Fruit fly (Drosophila melanogaster) whole organism, prepupa: ENCODE data around the gene eIF2Bbeta.

Source experiments
- Blimp-1 ChIP-seq: fragments of 200-800 bp; sonication (Bioruptor generic); optimal IDR thresholded peaks from 3 replicates; lab custom pipeline; 2017; ENCODE audit warnings: missing biosample characterization, missing genetic modification characterization, mild to moderate bottlenecking, moderate library complexity, missing genetic modification reagents
- CG11294 ChIP-seq: fragments of 200-800 bp; sonication (Bioruptor generic); IDR thresholded peaks from 2 replicates; pipeline ENCODE4 v1.3.6; 2022; ENCODE audit warnings: missing biosample characterization, missing genetic modification characterization
- CG11762 ChIP-seq: fragments of 200-800 bp; sonication (Bioruptor generic); optimal IDR thresholded peaks from 3 replicates; lab custom pipeline; 2016; ENCODE audit warnings: missing biosample characterization, missing genetic modification characterization; ENCODE audit not compliant: insufficient read depth
- CG11902 ChIP-seq: fragments of 200-800 bp; sonication (Bioruptor generic); optimal IDR thresholded peaks from 3 replicates; lab custom pipeline; 2016; ENCODE audit warnings: missing biosample characterization, missing genetic modification characterization
- CG15336 ChIP-seq: fragments of 200-800 bp; sonication (Bioruptor generic); IDR thresholded peaks from 2 replicates; pipeline ENCODE4 v1.3.6; 2022; ENCODE audit warnings: missing biosample characterization, missing genetic modification characterization
- CG1621 ChIP-seq: fragments of 200-800 bp; sonication (Bioruptor generic); optimal IDR thresholded peaks from 3 replicates; lab custom pipeline; 2018; ENCODE audit warnings: missing biosample characterization, mild to moderate bottlenecking, missing genetic modification characterization
- CG31627 ChIP-seq: fragments of 200-800 bp; sonication (Bioruptor generic); optimal IDR thresholded peaks from 3 replicates; lab custom pipeline; 2016; ENCODE audit warnings: missing biosample characterization, missing genetic modification characterization
- CG32006 ChIP-seq: fragments of 200-800 bp; sonication (Bioruptor generic); optimal IDR thresholded peaks from 3 replicates; lab custom pipeline; 2017; ENCODE audit warnings: missing biosample characterization, mild to moderate bottlenecking, missing genetic modification characterization
- CG34406 ChIP-seq: fragments of 200-800 bp; sonication (Bioruptor generic); optimal IDR thresholded peaks from 3 replicates; lab custom pipeline; 2016; ENCODE audit warnings: missing biosample characterization, missing genetic modification characterization
- CG4318 ChIP-seq: fragments of 200-800 bp; sonication (Bioruptor generic); optimal IDR thresholded peaks from 3 replicates; lab custom pipeline; 2017; ENCODE audit warnings: missing biosample characterization, mild to moderate bottlenecking, missing genetic modification characterization
- CG6163 ChIP-seq: fragments of 200-800 bp; sonication (Bioruptor generic); IDR thresholded peaks from 3 replicates; pipeline ENCODE4 v1.3.6; 2022; ENCODE audit warnings: missing biosample characterization, missing genetic modification characterization
- CG6276 ChIP-seq: fragments of 200-800 bp; sonication (Bioruptor generic); optimal IDR thresholded peaks from 2 replicates; lab custom pipeline; 2017; ENCODE audit warnings: missing biosample characterization, mild to moderate bottlenecking, missing genetic modification characterization
- CG6792 ChIP-seq: fragments of 200-800 bp; sonication (Bioruptor generic); optimal IDR thresholded peaks from 3 replicates; lab custom pipeline; 2016; ENCODE audit warnings: missing biosample characterization, missing genetic modification characterization
- CG6808 ChIP-seq: fragments of 200-800 bp; sonication (Bioruptor generic); optimal IDR thresholded peaks from 3 replicates; lab custom pipeline; 2017; ENCODE audit warnings: missing biosample characterization, missing genetic modification characterization, mild to moderate bottlenecking, moderate library complexity, missing genetic modification reagents
- CG6854 ChIP-seq: fragments of 200-800 bp; sonication (Bioruptor generic); optimal IDR thresholded peaks from 2 replicates; lab custom pipeline; 2017; ENCODE audit warnings: missing biosample characterization, mild to moderate bottlenecking, missing genetic modification characterization
- CG7368 ChIP-seq: fragments of 200-800 bp; sonication (Bioruptor generic); optimal IDR thresholded peaks from 3 replicates; lab custom pipeline; 2016; ENCODE audit warnings: missing biosample characterization, missing genetic modification characterization
- CG8119 ChIP-seq: fragments of 200-800 bp; sonication (Bioruptor generic); IDR thresholded peaks from 3 replicates; pipeline ENCODE4 v1.3.6; 2022; ENCODE audit warnings: missing biosample characterization, missing genetic modification characterization
- CG9139 ChIP-seq: fragments of 200-800 bp; sonication (Bioruptor generic); optimal IDR thresholded peaks from 3 replicates; lab custom pipeline; 2017; ENCODE audit warnings: missing biosample characterization, mild to moderate bottlenecking, missing genetic modification characterization
- Eip78C ChIP-seq: fragments of 200-800 bp; sonication (Bioruptor generic); peaks from one replicate; lab custom pipeline; 2016; ENCODE audit warnings: missing biosample characterization, missing genetic modification characterization
- Gug ChIP-seq: fragments of 200-800 bp; sonication (Bioruptor generic); IDR thresholded peaks from 2 replicates; pipeline ENCODE4 v1.3.6; 2022; ENCODE audit warnings: missing biosample characterization, missing genetic modification characterization
- Hr38 ChIP-seq: sonication (Bioruptor generic); optimal IDR thresholded peaks from 2 replicates; lab custom pipeline; 2016; ENCODE audit warnings: missing biosample characterization, missing genetic modification characterization
- Hr39 ChIP-seq: fragments of 200-800 bp; sonication (Bioruptor generic); optimal IDR thresholded peaks from 2 replicates; lab custom pipeline; 2016; ENCODE audit warnings: missing biosample characterization, missing genetic modification characterization
- Hr4 ChIP-seq: fragments of 200-800 bp; sonication (Bioruptor generic); optimal IDR thresholded peaks from 3 replicates; lab custom pipeline; 2016; ENCODE audit warnings: missing biosample characterization, missing genetic modification characterization
- Lpt ChIP-seq: fragments of 200-800 bp; sonication (Bioruptor generic); optimal IDR thresholded peaks from 3 replicates; lab custom pipeline; 2016; ENCODE audit warnings: missing biosample characterization, missing genetic modification characterization
- Met ChIP-seq: fragments of 200-800 bp; sonication (Bioruptor generic); optimal IDR thresholded peaks from 3 replicates; lab custom pipeline; 2016; ENCODE audit warnings: missing biosample characterization, missing genetic modification characterization
- OdsH ChIP-seq: fragments of 200-800 bp; sonication (Bioruptor generic); optimal IDR thresholded peaks from 3 replicates; lab custom pipeline; 2016; ENCODE audit warnings: missing biosample characterization, missing genetic modification characterization
- Smox ChIP-seq: fragments of 200-800 bp; sonication (Bioruptor generic); optimal IDR thresholded peaks from 3 replicates; lab custom pipeline; 2016; ENCODE audit warnings: missing biosample characterization, missing genetic modification characterization
- Sox102F ChIP-seq: fragments of 200-800 bp; sonication (Bioruptor generic); optimal IDR thresholded peaks from 2 replicates; lab custom pipeline; 2016; ENCODE audit warnings: missing biosample characterization, mild to moderate bottlenecking, missing genetic modification characterization
- Sox14 ChIP-seq: fragments of 200-800 bp; sonication (Bioruptor generic); optimal IDR thresholded peaks from 3 replicates; lab custom pipeline; 2016; ENCODE audit warnings: missing biosample characterization, missing genetic modification characterization
- achi ChIP-seq: fragments of 200-800 bp; sonication (Bioruptor generic); optimal IDR thresholded peaks from 3 replicates; lab custom pipeline; 2016; ENCODE audit warnings: missing biosample characterization, missing genetic modification characterization
- acj6 ChIP-seq: fragments of 200-800 bp; sonication (Bioruptor generic); optimal IDR thresholded peaks from 3 replicates; lab custom pipeline; 2016; ENCODE audit warnings: missing biosample characterization, missing genetic modification characterization
- cyc ChIP-seq: fragments of 200-800 bp; sonication (Bioruptor generic); optimal IDR thresholded peaks from 3 replicates; lab custom pipeline; 2016; ENCODE audit warnings: missing biosample characterization, missing genetic modification characterization
- eg ChIP-seq: fragments of 200-800 bp; sonication (Bioruptor generic); IDR thresholded peaks from 3 replicates; pipeline ENCODE4 v1.3.6; 2022; ENCODE audit warnings: missing biosample characterization, missing genetic modification characterization
- esn ChIP-seq: fragments of 200-800 bp; sonication (Bioruptor generic); optimal IDR thresholded peaks from 2 replicates; lab custom pipeline; 2016; ENCODE audit warnings: missing biosample characterization, mild to moderate bottlenecking, missing genetic modification characterization, moderate library complexity
- fd59A ChIP-seq: fragments of 200-800 bp; sonication (Bioruptor generic); optimal IDR thresholded peaks from 2 replicates; lab custom pipeline; 2017; ENCODE audit warnings: missing biosample characterization, mild to moderate bottlenecking, missing genetic modification characterization, missing genetic modification reagents
- fd85E ChIP-seq: fragments of 200-800 bp; sonication (Bioruptor generic); optimal IDR thresholded peaks from 3 replicates; lab custom pipeline; 2016; ENCODE audit warnings: missing biosample characterization, missing genetic modification characterization
- fkh ChIP-seq: fragments of 200-800 bp; sonication (Bioruptor generic); optimal IDR thresholded peaks from 3 replicates; lab custom pipeline; 2017; ENCODE audit warnings: missing biosample characterization, mild to moderate bottlenecking, missing genetic modification characterization, moderate library complexity
- net ChIP-seq: fragments of 200-800 bp; sonication (Bioruptor generic); optimal IDR thresholded peaks from 3 replicates; lab custom pipeline; 2016; ENCODE audit warnings: missing biosample characterization, missing genetic modification characterization
- pdm3 ChIP-seq: fragments of 200-800 bp; sonication (Bioruptor generic); optimal IDR thresholded peaks from 3 replicates; lab custom pipeline; 2016; ENCODE audit warnings: missing biosample characterization, missing genetic modification characterization
- salr ChIP-seq, 2 experiments: fragments of 200-800 bp; sonication (Bioruptor generic); optimal IDR thresholded peaks; 3 replicates each; lab custom pipeline; 2016 to 2018; ENCODE audit warnings: missing biosample characterization in 2 of 2, missing genetic modification characterization in 2 of 2, mild to moderate bottlenecking in 1 of 2
- spab ChIP-seq: fragments of 200-800 bp; sonication (Bioruptor generic); optimal IDR thresholded peaks from 2 replicates; lab custom pipeline; 2017; ENCODE audit warnings: missing biosample characterization, mild to moderate bottlenecking, missing genetic modification characterization, missing genetic modification reagents
- ss ChIP-seq, 2 experiments: fragments of 200-800 bp; sonication (Bioruptor generic); optimal IDR thresholded peaks; 2 replicates in 1 of 2; 3 replicates in 1 of 2; lab custom pipeline; 2017 to 2018; ENCODE audit warnings: mild to moderate bottlenecking in 2 of 2, missing biosample characterization in 2 of 2, missing genetic modification characterization in 2 of 2, moderate library complexity in 1 of 2
- svp ChIP-seq: fragments of 200-800 bp; sonication (Bioruptor generic); peaks from one replicate; lab custom pipeline; 2016; ENCODE audit warnings: missing biosample characterization, missing genetic modification characterization
- topi ChIP-seq: fragments of 200-800 bp; sonication (Bioruptor generic); optimal IDR thresholded peaks from 3 replicates; lab custom pipeline; 2016; ENCODE audit warnings: missing biosample characterization, missing genetic modification characterization
- vri ChIP-seq: fragments of 200-800 bp; sonication (Bioruptor generic); optimal IDR thresholded peaks from 3 replicates; lab custom pipeline; 2016; ENCODE audit warnings: missing biosample characterization, mild to moderate bottlenecking, missing genetic modification characterization

Gene eIF2Bbeta

DNA sequence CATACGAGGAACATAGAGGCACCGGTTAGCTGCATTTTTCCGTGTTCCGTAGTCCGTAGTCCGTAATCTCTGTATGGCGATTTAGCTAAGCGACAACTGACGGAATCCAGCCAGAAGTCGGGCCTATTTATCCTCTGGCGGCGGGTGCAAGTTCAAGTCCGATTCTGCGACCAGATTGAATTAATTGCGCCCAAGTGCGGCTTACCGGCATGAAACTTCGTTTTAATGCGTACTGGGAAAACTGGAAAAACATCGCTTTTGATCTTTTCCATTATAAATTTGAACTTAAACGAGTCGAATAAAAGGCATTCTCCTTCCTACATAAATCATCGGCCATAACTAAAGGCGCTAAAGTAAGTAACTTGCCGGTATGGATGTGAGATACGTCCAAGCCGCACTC, 10.6 kb upstream of the eIF2Bbeta start, which contains the start of gene dyw:
Gene dyw (minus strand): TSS at position 101 of the 400 bp plus-strand sequence.
- TF ChIP-seq CG34406 (GFP tag; lab: Kevin White, UChicago): no peak

- peak; percentile 70 for TF ChIP-seq fkh (GFP tag; lab: Kevin White, UChicago)
- no peak for TF ChIP-seq Hr4
Measured at dm6 chrX:2698064-2698894, 6.1 kb upstream of the eIF2Bbeta start, which contains the start of the genes Spg7 and Lint-O. Spg7 (minus strand) TSS chrX:2698211. Lint-O (plus strand) TSS chrX:2698701.

- TF ChIP-seq acj6: peak; percentile 100
- TF ChIP-seq Hr39 (GFP tag; lab: Kevin White, UChicago): peak; percentile 100
- TF ChIP-seq Hr4: peak; percentile 100
- peak; percentile 100 for TF ChIP-seq Smox (GFP tag; lab: Kevin White, UChicago)
- TF ChIP-seq Gug: peak; percentile 100
- peak; percentile 100 for TF ChIP-seq Blimp-1 (GFP tag; lab: Kevin White, UChicago)
- TF ChIP-seq topi (GFP tag; lab: Kevin White, UChicago): peak; percentile 100
- peak; percentile 100 for TF ChIP-seq ss (GFP tag; optimal IDR thresholded peaks at IDR 0.05; lab: Kevin White, UChicago)
- peak; percentile 100 for TF ChIP-seq OdsH (GFP tag; lab: Kevin White, UChicago)
- peak; percentile 100 for TF ChIP-seq CG6792 (GFP tag; lab: Kevin White, UChicago)
- peak; percentile 100 for TF ChIP-seq CG11294
- peak; percentile 100 for TF ChIP-seq salr (GFP tag; optimal IDR thresholded peaks at IDR 0.05; lab: Kevin White, UChicago)
- TF ChIP-seq svp (GFP tag; lab: Kevin White, UChicago): peak; percentile 100
- TF ChIP-seq pdm3 (GFP tag; lab: Kevin White, UChicago): peak; percentile 100
- peak; percentile 100 for TF ChIP-seq Met (GFP tag; lab: Kevin White, UChicago)
- peak; percentile 100 for TF ChIP-seq CG11902
- TF ChIP-seq Lpt (GFP tag; lab: Kevin White, UChicago): peak; percentile 100
- peak; percentile 100 for TF ChIP-seq esn
- peak; percentile 100 for TF ChIP-seq spab
- TF ChIP-seq Sox102F (GFP tag; lab: Kevin White, UChicago): peak; percentile 100
- TF ChIP-seq CG4318: peak; percentile 100
- TF ChIP-seq fd85E: peak; percentile 99
- peak; percentile 100 for TF ChIP-seq CG15336 (GFP tag; lab: Robert Waterston, UW)
- TF ChIP-seq Sox14 (GFP tag; lab: Kevin White, UChicago): peak; percentile 100
- peak; percentile 100 for TF ChIP-seq CG32006 (GFP tag; lab: Kevin White, UChicago)
- TF ChIP-seq CG8119 (GFP tag; lab: Robert Waterston, UW): peak; percentile 100
- TF ChIP-seq CG6276 (GFP tag; lab: Kevin White, UChicago): peak; percentile 100
- peak; percentile 100 for TF ChIP-seq fkh (GFP tag; lab: Kevin White, UChicago)
- peak; percentile 100 for TF ChIP-seq net (GFP tag; lab: Kevin White, UChicago)
- peak; percentile 100 for TF ChIP-seq CG11762 (GFP tag; lab: Kevin White, UChicago)
- peak; percentile 100 for TF ChIP-seq CG6854 (GFP tag; lab: Kevin White, UChicago)
- peak; percentile 100 for TF ChIP-seq cyc (GFP tag; lab: Kevin White, UChicago)
- TF ChIP-seq CG7368 (GFP tag; lab: Kevin White, UChicago): peak; percentile 100
- peak; percentile 100 for TF ChIP-seq Hr38 (GFP tag; lab: Kevin White, UChicago)
- peak; percentile 100 for TF ChIP-seq eg (GFP tag; lab: Robert Waterston, UW)
- peak; percentile 100 for TF ChIP-seq vri (GFP tag; lab: Kevin White, UChicago)
- TF ChIP-seq CG31627 (GFP tag; lab: Kevin White, UChicago): peak; percentile 100
- TF ChIP-seq fd59A (GFP tag; lab: Kevin White, UChicago): peak; percentile 100
- TF ChIP-seq CG6808 (GFP tag; lab: Kevin White, UChicago): peak; percentile 100
- peak; percentile 100 for TF ChIP-seq CG6163 (GFP tag; lab: Robert Waterston, UW)
- TF ChIP-seq achi (GFP tag; lab: Kevin White, UChicago): peak; percentile 100
- peak; percentile 100 for TF ChIP-seq CG1621 (tag; lab: Kevin White, UChicago)
- TF ChIP-seq Eip78C (GFP tag; lab: Kevin White, UChicago): peak; percentile 100
- peak; percentile 100 for TF ChIP-seq CG9139 (GFP tag; lab: Kevin White, UChicago)
Measured at dm6 chrX:2703693-2704092, 678 bp upstream of the eIF2Bbeta start, which contains the start of gene Ugalt. Ugalt (minus strand) TSS chrX:2703852.
